Fruit fly (Drosophila melanogaster) whole organism, adult: ENCODE data around the gene GstD5.

Source experiments
- CG14711 ChIP-seq: fragments of 200-800 bp; sonication (Bioruptor generic); optimal IDR thresholded peaks from 2 replicates; lab custom pipeline; 2018; ENCODE audit warnings: missing biosample characterization, mild to moderate bottlenecking, missing genetic modification characterization, moderate library complexity
- Crg-1 ChIP-seq: fragments of 200-800 bp; sonication (Bioruptor generic); optimal IDR thresholded peaks from 2 replicates; lab custom pipeline; 2016; ENCODE audit warnings: missing biosample characterization, missing genetic modification characterization

DNA sequence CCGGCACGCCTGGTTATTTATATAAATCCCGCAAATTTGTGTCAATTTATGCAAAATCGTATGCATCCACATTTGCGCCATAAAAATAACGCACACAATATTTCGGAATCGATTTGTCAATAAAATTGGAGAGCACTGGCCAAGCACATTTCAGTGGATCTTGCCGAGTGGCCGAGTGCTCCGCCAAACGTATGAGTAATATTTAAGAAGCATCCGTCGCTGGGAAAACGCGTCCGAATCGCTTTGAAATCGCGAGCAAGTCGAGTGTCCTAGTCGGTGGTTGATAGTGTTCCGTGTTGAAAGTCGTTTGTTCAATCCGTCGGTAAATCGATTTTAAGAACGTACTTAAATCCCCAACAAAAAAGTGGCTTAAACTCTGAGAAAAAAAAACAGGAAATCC lies 11.4 kb downstream of the GstD5 start, which contains the start of gene CG33098:
- TF ChIP-seq CG14711 (tag; lab: Kevin White, UChicago) (no peak), Crg-1 (GFP tag; lab: Kevin White, UChicago) (no peak)
